Worm (Caenorhabditis elegans) whole organism, L4 larva: ENCODE measurements around the gene tin-9.1.
A peak's percentile ranks its signal among the peaks of the same experiment; 100 is the strongest.

Source experiments
- F44E2.7 ChIP-seq: fragments of 200-800 bp; sonication (Bioruptor generic); IDR thresholded peaks from 2 replicates; pipeline ENCODE4 v2.1.2; 2022; ENCODE audit warnings: missing genetic modification characterization, missing compliant biosample characterization
- R02D3.7 ChIP-seq: fragments of 150-350 bp; sonication (generic microtip); optimal IDR thresholded peaks from 3 replicates; lab custom pipeline; 2014; ENCODE audit warnings: missing biosample characterization, missing genetic modification characterization
- T20F7.1 ChIP-seq: fragments of 200-800 bp; sonication (Bioruptor generic); optimal IDR thresholded peaks from 2 replicates; lab custom pipeline; 2018; ENCODE audit warnings: mild to moderate bottlenecking, missing genetic modification characterization, missing compliant biosample characterization
- Y48G9A.11 ChIP-seq: fragments of 200-800 bp; sonication (Bioruptor generic); IDR thresholded peaks from 2 replicates; pipeline ENCODE4 v1.3.6; 2022; ENCODE audit warnings: missing genetic modification reagents, missing genetic modification characterization, missing compliant biosample characterization
- Y5F2A.4 ChIP-seq: fragments of 200-800 bp; sonication (Bioruptor generic); optimal IDR thresholded peaks from 2 replicates; lab custom pipeline; 2018; ENCODE audit warnings: mild to moderate bottlenecking, missing genetic modification characterization, missing compliant biosample characterization
- ZK337.2 ChIP-seq: fragments of 200-800 bp; sonication (Bioruptor generic); IDR thresholded peaks from 2 replicates; pipeline ENCODE4 v1.3.6; 2022; ENCODE audit warnings: missing genetic modification reagents, missing genetic modification characterization, missing compliant biosample characterization
- aha-1 ChIP-seq: fragments of 150-350 bp; peaks from one replicate; lab custom pipeline; 2014; ENCODE audit warnings: missing biosample characterization, missing genetic modification characterization
- ama-1 ChIP-seq: fragments of 150-350 bp; optimal IDR thresholded peaks from 2 replicates; lab custom pipeline; 2014; ENCODE audit warnings: inconsistent platforms, mixed read lengths
- ceh-28 ChIP-seq: fragments of 150-350 bp; optimal IDR thresholded peaks from 2 replicates; lab custom pipeline; 2014; ENCODE audit warnings: missing biosample characterization, missing genetic modification reagents, missing genetic modification characterization
- ceh-32 ChIP-seq: sonication (generic microtip); optimal IDR thresholded peaks from 2 replicates; lab custom pipeline; 2016; ENCODE audit warnings: mild to moderate bottlenecking, missing genetic modification characterization, missing compliant biosample characterization; ENCODE audit not compliant: poor library complexity
- daf-16 ChIP-seq, 3 experiments: sonication (generic microtip); optimal IDR thresholded peaks; 2 replicates each; lab custom pipeline; 2016 to 2017; ENCODE audit warnings: missing genetic modification characterization in 3 of 3, missing genetic modification reagents in 3 of 3, mild to moderate bottlenecking in 2 of 3, missing compliant biosample characterization in 2 of 3, missing biosample characterization in 1 of 3, moderate library complexity in 1 of 3
- daf-8 ChIP-seq: fragments of 200-800 bp; sonication (Bioruptor generic); IDR thresholded peaks from 2 replicates; pipeline ENCODE4 v1.3.6; 2022; ENCODE audit warnings: missing genetic modification characterization, missing compliant biosample characterization
- dmd-8 ChIP-seq: fragments of 200-800 bp; sonication (Bioruptor generic); IDR thresholded peaks from 2 replicates; pipeline ENCODE4 v1.3.6; 2022; ENCODE audit warnings: missing genetic modification characterization, missing compliant biosample characterization
- duxl-1 ChIP-seq: sonication (generic microtip); optimal IDR thresholded peaks from 2 replicates; lab custom pipeline; 2016; ENCODE audit warnings: mild to moderate bottlenecking, missing genetic modification characterization, moderate library complexity, missing compliant biosample characterization; ENCODE audit not compliant: poor library complexity
- dve-1 ChIP-seq: sonication (generic microtip); optimal IDR thresholded peaks from 2 replicates; lab custom pipeline; 2017; ENCODE audit warnings: antibody characterized with exemption, mild to moderate bottlenecking, missing genetic modification characterization, missing compliant biosample characterization; ENCODE audit not compliant: insufficient read depth
- egl-27 ChIP-seq: sonication (generic microtip); optimal IDR thresholded peaks from 3 replicates; lab custom pipeline; 2017; ENCODE audit warnings: missing biosample characterization, missing genetic modification reagents, missing genetic modification characterization
- egl-43 ChIP-seq: fragments of 200-800 bp; sonication (Bioruptor generic); IDR thresholded peaks from 2 replicates; pipeline ENCODE4 v1.3.6; 2022; ENCODE audit warnings: missing genetic modification reagents, missing genetic modification characterization, missing compliant biosample characterization
- fos-1 ChIP-seq: fragments of 150-350 bp; optimal IDR thresholded peaks from 2 replicates; lab custom pipeline; 2014; ENCODE audit warnings: missing biosample characterization, missing genetic modification characterization
- gei-8 ChIP-seq: fragments of 200-800 bp; sonication (Bioruptor generic); optimal IDR thresholded peaks from 2 replicates; lab custom pipeline; 2018; ENCODE audit warnings: mild to moderate bottlenecking, missing genetic modification characterization, missing compliant biosample characterization
- hif-1 ChIP-seq, 2 experiments: sonication (generic microtip); optimal IDR thresholded peaks; 2 replicates each; lab custom pipeline; 2016 to 2017; ENCODE audit warnings: missing compliant biosample characterization in 2 of 2, missing genetic modification characterization in 2 of 2, missing genetic modification reagents in 2 of 2, missing genotype in 2 of 2, mild to moderate bottlenecking in 1 of 2
- jun-1 ChIP-seq: fragments of 150-350 bp; optimal IDR thresholded peaks from 2 replicates; lab custom pipeline; 2014; ENCODE audit warnings: missing biosample characterization, missing genetic modification reagents, missing genetic modification characterization
- lim-7 ChIP-seq: fragments of 200-800 bp; sonication (Bioruptor generic); IDR thresholded peaks from 2 replicates; pipeline ENCODE4 v1.3.6; 2022; ENCODE audit warnings: missing genetic modification characterization, missing compliant biosample characterization
- lin-13 ChIP-seq: fragments of 150-350 bp; optimal IDR thresholded peaks from 2 replicates; lab custom pipeline; 2014; ENCODE audit warnings: missing biosample characterization, missing genetic modification reagents, missing genetic modification characterization
- lin-15B ChIP-seq: fragments of 150-350 bp; sonication (generic microtip); optimal IDR thresholded peaks from 3 replicates; lab custom pipeline; 2014; ENCODE audit warnings: missing biosample characterization, missing genetic modification characterization
- lin-29 ChIP-seq: fragments of 200-800 bp; sonication (Bioruptor generic); IDR thresholded peaks from 2 replicates; pipeline ENCODE4 v1.3.6; 2022; ENCODE audit warnings: missing genetic modification reagents, missing genetic modification characterization, missing compliant biosample characterization
- lin-38 ChIP-seq: fragments of 200-800 bp; sonication (Bioruptor generic); IDR thresholded peaks from 2 replicates; pipeline ENCODE4 v1.3.6; 2022; ENCODE audit warnings: missing genetic modification reagents, missing genetic modification characterization, missing compliant biosample characterization
- lsy-2 ChIP-seq, 2 experiments: fragments of 150-350 bp in 1 of 2; sonication (generic microtip) in 1 of 2; optimal IDR thresholded peaks; 2 replicates each; lab custom pipeline; 2014 to 2017; ENCODE audit warnings: missing biosample characterization in 2 of 2, missing genetic modification characterization in 2 of 2
- mdl-1 ChIP-seq, 2 experiments: fragments of 150-350 bp in 1 of 2; sonication (generic microtip) in 1 of 2; optimal IDR thresholded peaks; 2 replicates each; lab custom pipeline; 2014 to 2017; ENCODE audit warnings: missing biosample characterization in 2 of 2, missing genetic modification characterization in 2 of 2
- mxl-2 ChIP-seq: fragments of 200-800 bp; sonication (Bioruptor generic); conservative IDR thresholded peaks from 2 replicates; pipeline ENCODE4 v1.3.6; 2022; ENCODE audit warnings: missing genetic modification reagents, missing genetic modification characterization, missing compliant biosample characterization
- mxl-3 ChIP-seq: fragments of 200-800 bp; sonication (Bioruptor generic); optimal IDR thresholded peaks from 2 replicates; lab custom pipeline; 2018; ENCODE audit warnings: mild to moderate bottlenecking, missing genetic modification characterization, missing compliant biosample characterization
- nhr-102 ChIP-seq: sonication (generic microtip); optimal IDR thresholded peaks from 2 replicates; lab custom pipeline; 2016; ENCODE audit warnings: mild to moderate bottlenecking, missing genetic modification characterization, moderate library complexity, missing compliant biosample characterization
- nhr-42 ChIP-seq: fragments of 200-800 bp; sonication (Bioruptor generic); IDR thresholded peaks from 2 replicates; pipeline ENCODE4 v1.3.6; 2022; ENCODE audit warnings: missing genetic modification characterization, missing compliant biosample characterization
- nhr-48 ChIP-seq: sonication (generic microtip); optimal IDR thresholded peaks from 2 replicates; lab custom pipeline; 2016; ENCODE audit warnings: mild to moderate bottlenecking, missing genetic modification characterization, missing compliant biosample characterization
- pqm-1 ChIP-seq: sonication (generic microtip); optimal IDR thresholded peaks from 2 replicates; lab custom pipeline; 2017; ENCODE audit warnings: missing biosample characterization, missing genetic modification characterization
- saeg-2 ChIP-seq: fragments of 200-800 bp; sonication (Bioruptor generic); IDR thresholded peaks from 2 replicates; pipeline ENCODE4 v1.3.6; 2022; ENCODE audit warnings: missing genetic modification reagents, missing genetic modification characterization, missing compliant biosample characterization
- sdz-12 ChIP-seq: fragments of 200-800 bp; sonication (Bioruptor generic); optimal IDR thresholded peaks from 2 replicates; lab custom pipeline; 2018; ENCODE audit warnings: mild to moderate bottlenecking, missing genetic modification characterization, missing compliant biosample characterization
- skn-1 ChIP-seq: fragments of 150-350 bp; optimal IDR thresholded peaks from 2 replicates; lab custom pipeline; 2014; ENCODE audit warnings: missing biosample characterization, missing genetic modification characterization
- snpc-1.2 ChIP-seq: fragments of 200-800 bp; sonication (Bioruptor generic); IDR thresholded peaks from 2 replicates; pipeline ENCODE4 v1.3.6; 2022; ENCODE audit warnings: missing genetic modification reagents, missing genetic modification characterization, missing compliant biosample characterization
- spr-3 ChIP-seq: fragments of 200-800 bp; sonication (Bioruptor generic); optimal IDR thresholded peaks from 2 replicates; lab custom pipeline; 2018; ENCODE audit warnings: mild to moderate bottlenecking, missing genetic modification characterization, missing compliant biosample characterization
- tag-97 ChIP-seq: fragments of 200-800 bp; sonication (Bioruptor generic); IDR thresholded peaks from 2 replicates; pipeline ENCODE4 v1.3.6; 2022; ENCODE audit warnings: missing genetic modification characterization, missing compliant biosample characterization
- tra-1 ChIP-seq: fragments of 200-800 bp; sonication (Bioruptor generic); IDR thresholded peaks from 2 replicates; pipeline ENCODE4 v1.3.6; 2022; ENCODE audit warnings: missing genetic modification reagents, missing genetic modification characterization, missing compliant biosample characterization
- unc-130 ChIP-seq: sonication (generic microtip); optimal IDR thresholded peaks from 2 replicates; lab custom pipeline; 2016; ENCODE audit warnings: missing genetic modification reagents, missing genetic modification characterization, missing compliant biosample characterization
- unc-62 ChIP-seq, 3 experiments: fragments of 150-350 bp in 1 of 3; sonication (generic microtip); optimal IDR thresholded peaks in 2 of 3; peaks in 1 of 3; 1 replicate in 1 of 3; 2 replicates in 2 of 3; lab custom pipeline; 2014 to 2017; ENCODE audit warnings: missing biosample characterization in 3 of 3, missing genetic modification characterization in 3 of 3, missing genetic modification reagents in 3 of 3, missing genotype in 1 of 3
- zag-1 ChIP-seq: fragments of 150-350 bp; optimal IDR thresholded peaks from 2 replicates; lab custom pipeline; 2014; ENCODE audit warnings: missing biosample characterization, missing genetic modification characterization
- zip-2 ChIP-seq: fragments of 150-350 bp; optimal IDR thresholded peaks from 2 replicates; lab custom pipeline; 2014; ENCODE audit warnings: missing biosample characterization, missing genetic modification characterization

The tin-9.1 gene

ce11 chrIV:7084632-7085160, 40.3 kb upstream of the tin-9.1 start, which contains the start of gene rps-4 (continued):
- TF ChIP-seq hif-1 (tag; optimal IDR thresholded peaks at IDR 0.05; lab: Kevin White, UChicago) (peak in 1 of 2 experiments; percentile 67), lin-29 (no peak), jun-1 (peak; percentile 23), zag-1 (no peak)

- TF ChIP-seq R02D3.7 (tag; lab: Kevin White, UChicago) = no peak
- no peak for TF ChIP-seq unc-130 (GFP tag; lab: Kevin White, UChicago)
- no peak for TF ChIP-seq sdz-12 (GFP tag; lab: Kevin White, UChicago)
- no peak for TF ChIP-seq lim-7 (GFP tag; lab: Robert Waterston, UW)
- TF ChIP-seq Y48G9A.11 (GFP tag; lab: Robert Waterston, UW) = 0 out of 2 replicates have a peak, but pooled peaks have one; percentile 26
- peak; percentile 69 for TF ChIP-seq aha-1 (tag; lab: Kevin White, UChicago)
- TF ChIP-seq nhr-102 (tag; lab: Kevin White, UChicago) = no peak
- 0 out of 2 replicates have a peak, but pooled peaks have one; percentile 22 for TF ChIP-seq nhr-42 (GFP tag; lab: Robert Waterston, UW)
- TF ChIP-seq T20F7.1 (GFP tag; lab: Kevin White, UChicago) = no peak
- TF ChIP-seq egl-43 (GFP tag; lab: Robert Waterston, UW) = no peak
These were observed 39.6 kb upstream of the tin-9.1 start for ce11 chrIV:7083976-7084375.

ce11 chrIV:7083382-7083784, 39.0 kb upstream of the tin-9.1 start, which contains the start of gene Y43B11AR.3:
TSS of gene Y43B11AR.3 (minus strand) at chrIV:7083716.
- TF ChIP-seq zip-2 (tag; lab: Kevin White, UChicago) = no peak
- no peak for TF ChIP-seq skn-1 (tag; lab: Kevin White, UChicago)
- no peak for TF ChIP-seq lin-15B (tag; lab: Kevin White, UChicago)
- no peak for TF ChIP-seq ZK337.2 (GFP tag; lab: Robert Waterston, UW)
- no peak for TF ChIP-seq lin-13 (GFP tag; lab: Kevin White, UChicago)
- TF ChIP-seq ama-1 (lab: Kevin White, UChicago) = peak; percentile 74
- TF ChIP-seq lim-7 (GFP tag; lab: Robert Waterston, UW) = no peak; the same call in none of the 2 replicates
- TF ChIP-seq R02D3.7 (tag; lab: Kevin White, UChicago) = no peak
- TF ChIP-seq pqm-1 (tag; lab: Kevin White, UChicago) = no peak
- peak; percentile 94 for TF ChIP-seq snpc-1.2 (GFP tag; lab: Robert Waterston, UW)
- TF ChIP-seq spr-3 = peak; percentile 49
- no peak for TF ChIP-seq nhr-42 (GFP tag; lab: Robert Waterston, UW)
- peak; percentile 79; the same call in 1 of the 2 replicates for TF ChIP-seq tra-1
- TF ChIP-seq fos-1 (tag; lab: Kevin White, UChicago) = no peak
- TF ChIP-seq dve-1 = no peak
- TF ChIP-seq mdl-1 (tag; optimal IDR thresholded peaks at IDR 0.05; lab: Kevin White, UChicago) = no peak
- TF ChIP-seq F44E2.7 (GFP tag; lab: Robert Waterston, UW) = 0 out of 2 replicates have a peak, but pooled peaks have one; percentile 61
- TF ChIP-seq Y5F2A.4 (GFP tag; lab: Kevin White, UChicago) = no peak
- no peak for TF ChIP-seq lsy-2 (tag; optimal IDR thresholded peaks at IDR 0.05; lab: Kevin White, UChicago)
- TF ChIP-seq Y48G9A.11 (GFP tag; lab: Robert Waterston, UW) = peak; percentile 85; the same call in 1 of the 2 replicates
- no peak for TF ChIP-seq daf-16 (GFP tag; optimal IDR thresholded peaks at IDR 0.05; lab: Kevin White, UChicago)
- no peak for TF ChIP-seq daf-16 (tag; optimal IDR thresholded peaks at IDR 0.05; lab: Kevin White, UChicago)
- TF ChIP-seq gei-8 (GFP tag; lab: Kevin White, UChicago) = peak; percentile 17
- no peak for TF ChIP-seq egl-27
- no peak for TF ChIP-seq hif-1 (tag; optimal IDR thresholded peaks at IDR 0.05; lab: Kevin White, UChicago)
- no peak for TF ChIP-seq aha-1 (tag; lab: Kevin White, UChicago)
- TF ChIP-seq mxl-3 (GFP tag; lab: Kevin White, UChicago) = no peak
- peak; percentile 89 for TF ChIP-seq lin-38 (GFP tag; lab: Robert Waterston, UW)
- no peak for TF ChIP-seq ceh-32 (tag; lab: Kevin White, UChicago)
- TF ChIP-seq unc-62 (GFP tag; optimal IDR thresholded peaks at IDR 0.05 in 1 of 2; lab: Kevin White, UChicago) = no peak
- no peak for TF ChIP-seq unc-62 (tag; optimal IDR thresholded peaks at IDR 0.05; lab: Kevin White, UChicago)
- peak; percentile 74; the same call in 1 of the 2 replicates for TF ChIP-seq dmd-8 (GFP tag; lab: Robert Waterston, UW)
- TF ChIP-seq daf-8 = no peak
- TF ChIP-seq duxl-1 (tag; lab: Kevin White, UChicago) = peak; percentile 22
- TF ChIP-seq nhr-48 (tag; lab: Kevin White, UChicago) = no peak
- no peak for TF ChIP-seq lin-29
- no peak for TF ChIP-seq ceh-28 (tag; lab: Kevin White, UChicago)
- no peak for TF ChIP-seq tag-97
- TF ChIP-seq mxl-2 = no peak
- no peak for TF ChIP-seq saeg-2 (GFP tag; lab: Robert Waterston, UW)
